Worm (Caenorhabditis elegans) whole organism, L4 larva: ENCODE data around the gene meg-3.

Source experiments
- Y75B8A.6 ChIP-seq: fragments of 200-800 bp; sonication (Bioruptor generic); IDR thresholded peaks from 2 replicates; pipeline ENCODE4 v1.3.6; 2022; ENCODE audit warnings: missing genetic modification reagents, missing genetic modification characterization, missing compliant biosample characterization
- aly-2 ChIP-seq: sonication (generic microtip); optimal IDR thresholded peaks from 2 replicates; lab custom pipeline; 2018; ENCODE audit warnings: missing biosample characterization, missing genetic modification characterization
- fos-1 ChIP-seq: fragments of 150-350 bp; optimal IDR thresholded peaks from 2 replicates; lab custom pipeline; 2014; ENCODE audit warnings: missing biosample characterization, missing genetic modification characterization
- mdl-1 ChIP-seq, 2 experiments: fragments of 150-350 bp in 1 of 2; sonication (generic microtip) in 1 of 2; optimal IDR thresholded peaks; 2 replicates each; lab custom pipeline; 2014 to 2017; ENCODE audit warnings: missing biosample characterization in 2 of 2, missing genetic modification characterization in 2 of 2
- nhr-28 ChIP-seq: fragments of 150-350 bp; optimal IDR thresholded peaks from 2 replicates; lab custom pipeline; 2014; ENCODE audit warnings: missing biosample characterization, missing genetic modification characterization
- nhr-6 ChIP-seq: fragments of 150-350 bp; optimal IDR thresholded peaks from 2 replicates; lab custom pipeline; 2014; ENCODE audit warnings: missing biosample characterization, missing genetic modification characterization
- nhr-76 ChIP-seq: fragments of 150-350 bp; optimal IDR thresholded peaks from 2 replicates; lab custom pipeline; 2014; ENCODE audit warnings: missing biosample characterization, missing genetic modification characterization

ce11 chrX:1977708-1978107, 11.7 kb downstream of the meg-3 start, which contains the start of gene F52D2.12:
- TF ChIP-seq Y75B8A.6 (GFP tag; lab: Robert Waterston, UW) = no peak
- TF ChIP-seq nhr-28 (tag; lab: Kevin White, UChicago) = no peak
- no peak for TF ChIP-seq mdl-1 (tag; optimal IDR thresholded peaks at IDR 0.05; lab: Kevin White, UChicago)
- no peak for TF ChIP-seq aly-2
- no peak for TF ChIP-seq nhr-6 (tag; lab: Kevin White, UChicago)
- no peak for TF ChIP-seq fos-1
- TF ChIP-seq nhr-76 = no peak
